Fruit fly (Drosophila melanogaster) whole organism, embryonic: ENCODE data around the gene lbe.

ENCODE experiments used
- Awh ChIP-seq: fragments of 200-800 bp; sonication (Bioruptor generic); IDR thresholded peaks from 2 replicates; pipeline ENCODE4, ENCODE4 v1.3.6; 2022; ENCODE audit warnings: missing biosample characterization, missing genetic modification characterization
- BtbVII ChIP-seq: fragments of 200-800 bp; sonication (Bioruptor generic); optimal IDR thresholded peaks from 3 replicates; lab custom pipeline; 2017; ENCODE audit warnings: missing biosample characterization, mild to moderate bottlenecking, missing genetic modification characterization
- CG10147 ChIP-seq: fragments of 200-800 bp; sonication (Bioruptor generic); optimal IDR thresholded peaks from 2 replicates; lab custom pipeline; 2019; ENCODE audit warnings: missing biosample characterization, mild to moderate bottlenecking, missing genetic modification characterization, moderate library complexity
- CG1024 ChIP-seq: fragments of 200-800 bp; sonication (Bioruptor generic); IDR thresholded peaks from 2 replicates; pipeline ENCODE4 v1.3.6; 2022; ENCODE audit warnings: missing biosample characterization, missing genetic modification characterization
- CG12236 ChIP-seq: fragments of 200-800 bp; sonication (Bioruptor generic); optimal IDR thresholded peaks from 2 replicates; lab custom pipeline; 2016; ENCODE audit warnings: missing biosample characterization, missing genetic modification characterization
- CG12391 ChIP-seq: fragments of 200-800 bp; sonication (Bioruptor generic); optimal IDR thresholded peaks from 3 replicates; lab custom pipeline; 2018; ENCODE audit warnings: missing biosample characterization, mild to moderate bottlenecking, missing genetic modification characterization, moderate library complexity
- CG13296 ChIP-seq: fragments of 200-800 bp; sonication (Bioruptor generic); optimal IDR thresholded peaks from 3 replicates; lab custom pipeline; 2018; ENCODE audit warnings: missing biosample characterization, mild to moderate bottlenecking, missing genetic modification characterization
- CG13424 ChIP-seq: fragments of 200-800 bp; sonication (Bioruptor generic); optimal IDR thresholded peaks from 2 replicates; lab custom pipeline; 2019; ENCODE audit warnings: missing biosample characterization, mild to moderate bottlenecking, missing genetic modification characterization, moderate library complexity
- CG16779 ChIP-seq: fragments of 200-800 bp; sonication (Bioruptor generic); IDR thresholded peaks from 2 replicates; pipeline ENCODE4 v1.3.6; 2022; ENCODE audit warnings: missing biosample characterization, missing genetic modification characterization
- CG18262 ChIP-seq: fragments of 200-800 bp; optimal IDR thresholded peaks from 3 replicates; lab custom pipeline; 2019; ENCODE audit warnings: missing biosample characterization, mild to moderate bottlenecking, missing genetic modification characterization, moderate library complexity
- CG2116 ChIP-seq: fragments of 200-800 bp; sonication (Bioruptor generic); optimal IDR thresholded peaks from 3 replicates; lab custom pipeline; 2018; ENCODE audit warnings: missing biosample characterization, mild to moderate bottlenecking, missing genetic modification characterization
- CG2199 ChIP-seq: fragments of 200-800 bp; sonication (Bioruptor generic); IDR thresholded peaks from 3 replicates; pipeline ENCODE4 v1.3.6; 2022; ENCODE audit warnings: missing biosample characterization, missing genetic modification characterization
- CG34376 ChIP-seq: fragments of 200-800 bp; sonication (Bioruptor generic); optimal IDR thresholded peaks from 2 replicates; lab custom pipeline; 2018; ENCODE audit warnings: missing biosample characterization, mild to moderate bottlenecking, missing genetic modification characterization
- CG3726 ChIP-seq: fragments of 200-800 bp; sonication (Bioruptor generic); IDR thresholded peaks from 3 replicates; pipeline ENCODE4, ENCODE4 v1.3.6; 2022; ENCODE audit warnings: missing biosample characterization, missing genetic modification characterization
- CG6175 ChIP-seq: fragments of 200-800 bp; sonication (Bioruptor generic); IDR thresholded peaks from 3 replicates; pipeline ENCODE4 v1.3.6; 2022; ENCODE audit warnings: missing biosample characterization, missing genetic modification characterization
- CG6689 ChIP-seq: fragments of 200-800 bp; sonication (Bioruptor generic); IDR thresholded peaks from 2 replicates; pipeline ENCODE4 v1.3.6; 2022; ENCODE audit warnings: missing biosample characterization, missing genetic modification characterization
- CG6791 ChIP-seq: fragments of 200-800 bp; sonication (Bioruptor generic); IDR thresholded peaks from 3 replicates; pipeline ENCODE4 v1.3.6; 2022; ENCODE audit warnings: missing biosample characterization, missing genetic modification characterization; ENCODE audit not compliant: partially characterized antibody
- CG7839 ChIP-seq: fragments of 200-800 bp; sonication (Bioruptor generic); optimal IDR thresholded peaks from 3 replicates; lab custom pipeline; 2018; ENCODE audit warnings: missing biosample characterization, mild to moderate bottlenecking, missing genetic modification characterization, moderate library complexity
- CG9727 ChIP-seq: fragments of 200-800 bp; sonication (Bioruptor generic); optimal IDR thresholded peaks from 3 replicates; lab custom pipeline; 2017; ENCODE audit warnings: missing biosample characterization, mild to moderate bottlenecking, missing genetic modification characterization
- CG9797 ChIP-seq: fragments of 200-800 bp; sonication (Bioruptor generic); optimal IDR thresholded peaks from 3 replicates; lab custom pipeline; 2018; ENCODE audit warnings: missing biosample characterization, mild to moderate bottlenecking, missing genetic modification characterization
- CTCF ChIP-seq: fragments of 200-800 bp; sonication (Bioruptor generic); optimal IDR thresholded peaks from 2 replicates; lab custom pipeline; 2017; ENCODE audit warnings: missing biosample characterization, mild to moderate bottlenecking, missing genetic modification characterization, moderate library complexity
- Camta ChIP-seq: fragments of 200-800 bp; sonication (Bioruptor generic); optimal IDR thresholded peaks from 2 replicates; lab custom pipeline; 2016; ENCODE audit warnings: missing biosample characterization, missing genetic modification characterization
- CoRest ChIP-seq: fragments of 200-800 bp; sonication (Bioruptor generic); optimal IDR thresholded peaks from 3 replicates; lab custom pipeline; 2018; ENCODE audit warnings: missing biosample characterization, mild to moderate bottlenecking, missing genetic modification characterization, moderate library complexity
- D ChIP-seq, 2 experiments: fragments of 200-800 bp in 1 of 2; fragments of >200 bp in 1 of 2; sonication (Bioruptor generic) in 1 of 2; optimal IDR thresholded peaks; 2 replicates in 1 of 2; 3 replicates in 1 of 2; lab custom pipeline; 2017; ENCODE audit warnings: mild to moderate bottlenecking in 1 of 2, missing biosample characterization in 1 of 2, missing genetic modification characterization in 1 of 2, missing genetic modification reagents in 1 of 2
- Dfd ChIP-seq, 2 experiments: fragments of >200 bp; optimal IDR thresholded peaks; 2 replicates each; lab custom pipeline; 2017; ENCODE audit warnings: missing biosample characterization in 2 of 2, missing genetic modification characterization in 2 of 2
- Fer3 ChIP-seq: fragments of 200-800 bp; sonication (Bioruptor generic); optimal IDR thresholded peaks from 2 replicates; lab custom pipeline; 2018; ENCODE audit warnings: missing biosample characterization, mild to moderate bottlenecking, missing genetic modification characterization, moderate library complexity
- HLHmδ ChIP-seq: fragments of 200-800 bp; sonication (Bioruptor generic); optimal IDR thresholded peaks from 2 replicates; lab custom pipeline; 2018; ENCODE audit warnings: missing biosample characterization, mild to moderate bottlenecking, missing genetic modification characterization, moderate library complexity
- Lpt ChIP-seq: fragments of >200 bp; optimal IDR thresholded peaks from 2 replicates; lab custom pipeline; 2018; ENCODE audit warnings: missing biosample characterization, missing genetic modification characterization
- Oli ChIP-seq: fragments of 200-800 bp; sonication (Bioruptor generic); optimal IDR thresholded peaks from 2 replicates; lab custom pipeline; 2018; ENCODE audit warnings: missing biosample characterization, mild to moderate bottlenecking, missing genetic modification characterization, moderate library complexity
- Side ChIP-seq: fragments of 200-800 bp; sonication (Bioruptor generic); optimal IDR thresholded peaks from 2 replicates; lab custom pipeline; 2016; ENCODE audit warnings: missing biosample characterization, missing genetic modification characterization
- ap ChIP-seq: fragments of 200-800 bp; sonication (Bioruptor generic); IDR thresholded peaks from 2 replicates; pipeline ENCODE4 v1.3.6; 2022; ENCODE audit warnings: missing biosample characterization, missing genetic modification characterization
- bab2 ChIP-seq: fragments of 200-800 bp; sonication (Bioruptor generic); optimal IDR thresholded peaks from 2 replicates; lab custom pipeline; 2016; ENCODE audit warnings: missing biosample characterization, missing genetic modification characterization
- crc ChIP-seq: fragments of 200-800 bp; sonication (Bioruptor generic); optimal IDR thresholded peaks from 2 replicates; lab custom pipeline; 2016; ENCODE audit warnings: missing biosample characterization, missing genetic modification characterization
- eve ChIP-seq, 2 experiments: fragments of >200 bp; optimal IDR thresholded peaks; 2 replicates each; lab custom pipeline; 2017; ENCODE audit warnings: missing biosample characterization in 2 of 2, missing genetic modification characterization in 2 of 2
- ind ChIP-seq: fragments of 200-800 bp; sonication (Bioruptor generic); optimal IDR thresholded peaks from 3 replicates; lab custom pipeline; 2016; ENCODE audit warnings: missing biosample characterization, missing genetic modification characterization
- insv ChIP-seq, 2 experiments: fragments of 200-800 bp; sonication (Bioruptor generic); optimal IDR thresholded peaks; 3 replicates each; lab custom pipeline; 2016 to 2018; ENCODE audit warnings: missing biosample characterization in 2 of 2, missing genetic modification characterization in 2 of 2
- lmd ChIP-seq: fragments of 200-800 bp; sonication (Bioruptor generic); IDR thresholded peaks from 2 replicates; pipeline ENCODE4 v1.3.6; 2022; ENCODE audit warnings: missing biosample characterization, missing genetic modification characterization
- nom ChIP-seq: fragments of 200-800 bp; sonication (Bioruptor generic); optimal IDR thresholded peaks from 2 replicates; lab custom pipeline; 2017; ENCODE audit warnings: missing biosample characterization, missing genetic modification characterization, mild to moderate bottlenecking, moderate library complexity, missing genetic modification reagents
- prd ChIP-seq, 3 experiments: fragments of >200 bp in 2 of 3; fragments of 200-800 bp in 1 of 3; sonication (Bioruptor generic) in 1 of 3; optimal IDR thresholded peaks in 2 of 3; IDR thresholded peaks in 1 of 3; 2 replicates in 2 of 3; 3 replicates in 1 of 3; pipeline versions ENCODE4 v1.3.6 to Lab custom; 2017 to 2022; ENCODE audit warnings: missing biosample characterization in 1 of 3, missing genetic modification characterization in 1 of 3
- ranshi ChIP-seq: fragments of 200-800 bp; sonication (Bioruptor generic); IDR thresholded peaks from 2 replicates; pipeline ENCODE4 v1.3.6; 2022; ENCODE audit warnings: missing biosample characterization, missing genetic modification characterization
- sens-2 ChIP-seq: fragments of 200-800 bp; sonication (Bioruptor generic); IDR thresholded peaks from 2 replicates; pipeline ENCODE4 v1.3.6; 2022; ENCODE audit warnings: missing biosample characterization, missing genetic modification characterization
- shn ChIP-seq: fragments of 200-800 bp; sonication (Bioruptor generic); optimal IDR thresholded peaks from 3 replicates; lab custom pipeline; 2016; ENCODE audit warnings: missing biosample characterization, missing genetic modification characterization
- slou ChIP-seq: fragments of 200-800 bp; sonication (Bioruptor generic); optimal IDR thresholded peaks from 3 replicates; lab custom pipeline; 2016; ENCODE audit warnings: missing biosample characterization, missing genetic modification characterization
- sob ChIP-seq: fragments of 200-800 bp; sonication (Bioruptor generic); IDR thresholded peaks from 2 replicates; pipeline ENCODE4 v1.3.6; 2022; ENCODE audit warnings: missing biosample characterization, missing genetic modification characterization
- ssp ChIP-seq: fragments of 200-800 bp; sonication (Bioruptor generic); IDR thresholded peaks from 2 replicates; pipeline ENCODE4 v1.3.6; 2022; ENCODE audit warnings: missing biosample characterization, missing genetic modification characterization
- stc ChIP-seq: fragments of 200-800 bp; sonication (Bioruptor generic); IDR thresholded peaks from 2 replicates; pipeline ENCODE4 v1.3.6; 2022; ENCODE audit warnings: missing biosample characterization, missing genetic modification characterization
- tgo ChIP-seq: fragments of 200-800 bp; sonication (Bioruptor generic); IDR thresholded peaks from 3 replicates; pipeline ENCODE4 v1.3.6; 2022; ENCODE audit warnings: missing biosample characterization, missing genetic modification characterization
- vnd ChIP-seq: fragments of 200-800 bp; sonication (Bioruptor generic); IDR thresholded peaks from 3 replicates; pipeline ENCODE4 v1.3.6; 2022; ENCODE audit warnings: missing biosample characterization, missing genetic modification characterization; ENCODE audit not compliant: partially characterized antibody
- zen ChIP-seq: fragments of 200-800 bp; sonication (Bioruptor generic); optimal IDR thresholded peaks from 3 replicates; lab custom pipeline; 2018; ENCODE audit warnings: missing biosample characterization, mild to moderate bottlenecking, missing genetic modification characterization, moderate library complexity
- zf30C ChIP-seq: fragments of 200-800 bp; sonication (Bioruptor generic); optimal IDR thresholded peaks from 3 replicates; lab custom pipeline; 2018; ENCODE audit warnings: missing biosample characterization, mild to moderate bottlenecking, missing genetic modification characterization

lbe gene

dm6 chr3R:21493580-21494257 lies 47.4 kb upstream of the lbe start (continued):
- TF ChIP-seq CG7839 (tag; lab: Kevin White, UChicago): peak; percentile 71
- peak; percentile 57 for TF ChIP-seq CG13424 (tag; lab: Kevin White, UChicago)
- TF ChIP-seq Lpt (GFP tag; lab: Kevin White, UChicago): no peak
- TF ChIP-seq ind (GFP tag; lab: Kevin White, UChicago): peak; percentile 23
- TF ChIP-seq bab2 (GFP tag; lab: Kevin White, UChicago): peak; percentile 18
- TF ChIP-seq insv (GFP tag; optimal IDR thresholded peaks at IDR 0.05; lab: Kevin White, UChicago): no peak
- TF ChIP-seq shn (GFP tag; lab: Kevin White, UChicago): peak; percentile 1
- TF ChIP-seq CG6689: peak; percentile 48
- TF ChIP-seq CG2116 (GFP tag; lab: Kevin White, UChicago): no peak
- TF ChIP-seq CG1024: 0 out of 2 replicates have a peak, but pooled peaks have one; percentile 15
- peak; percentile 24 for TF ChIP-seq CG9727 (GFP tag; lab: Kevin White, UChicago)
- TF ChIP-seq CG12391: peak; percentile 26
- TF ChIP-seq nom (GFP tag; lab: Kevin White, UChicago): no peak
- TF ChIP-seq BtbVII: no peak
- TF ChIP-seq CoRest (tag; lab: Kevin White, UChicago): peak; percentile 53
- TF ChIP-seq stc: 0 out of 2 replicates have a peak, but pooled peaks have one; percentile 30
- peak; percentile 69 for TF ChIP-seq lmd (GFP tag; lab: Robert Waterston, UW)
- no peak for TF ChIP-seq Fer3 (tag; lab: Kevin White, UChicago)
- peak; percentile 16 for TF ChIP-seq Side (GFP tag; lab: Kevin White, UChicago)
- TF ChIP-seq Camta: peak; percentile 44
- no peak for TF ChIP-seq CG3726
- no peak for TF ChIP-seq CG9797 (GFP tag; lab: Kevin White, UChicago)
- TF ChIP-seq CG18262 (tag; lab: Kevin White, UChicago): peak; percentile 79
- TF ChIP-seq HLHmδ (GFP tag; lab: Kevin White, UChicago): no peak
- no peak for TF ChIP-seq sens-2 (GFP tag; lab: Robert Waterston, UW)
- peak; percentile 73 for TF ChIP-seq zf30C (GFP tag; lab: Kevin White, UChicago)
- no peak for TF ChIP-seq prd (optimal IDR thresholded peaks at IDR 0.05; lab: Kevin White, UChicago)
- TF ChIP-seq prd (GFP tag; IDR thresholded peaks at IDR 0.05; lab: Robert Waterston, UW): peak; percentile 51; the same call in 1 of the 3 replicates
- peak; percentile 48 for TF ChIP-seq Awh (GFP tag; lab: Robert Waterston, UW)
- peak; percentile 59 for TF ChIP-seq Oli (tag; lab: Kevin White, UChicago)
- TF ChIP-seq CG12236 (GFP tag; lab: Kevin White, UChicago): no peak
- no peak for TF ChIP-seq sob (GFP tag; lab: Robert Waterston, UW)
- no peak for TF ChIP-seq CG6791 (GFP tag; lab: Robert Waterston, UW)
- TF ChIP-seq tgo (GFP tag; lab: Robert Waterston, UW): peak; percentile 57
- no peak for TF ChIP-seq D (optimal IDR thresholded peaks at IDR 0.05; lab: Kevin White, UChicago)
- TF ChIP-seq D (GFP tag; optimal IDR thresholded peaks at IDR 0.05; lab: Kevin White, UChicago): peak; percentile 35
- no peak for TF ChIP-seq ap (GFP tag; lab: Robert Waterston, UW)
- peak in 1 of 2 experiments; percentile 64 for TF ChIP-seq eve (GFP tag; optimal IDR thresholded peaks at IDR 0.05; lab: Kevin White, UChicago)
- TF ChIP-seq CG2199 (GFP tag; lab: Robert Waterston, UW): no peak
- no peak for TF ChIP-seq CTCF (GFP tag; lab: Kevin White, UChicago)
- TF ChIP-seq ranshi (GFP tag; lab: Robert Waterston, UW): no peak
- no peak for TF ChIP-seq vnd (GFP tag; lab: Robert Waterston, UW)
- peak; percentile 67 for TF ChIP-seq zen (tag; lab: Kevin White, UChicago)
- no peak for TF ChIP-seq Dfd (GFP tag; optimal IDR thresholded peaks at IDR 0.05; lab: Kevin White, UChicago)
- TF ChIP-seq CG13296 (GFP tag; lab: Kevin White, UChicago): no peak
- TF ChIP-seq CG6175: no peak
- no peak for TF ChIP-seq CG34376 (GFP tag; lab: Kevin White, UChicago)
- TF ChIP-seq ssp (GFP tag; lab: Robert Waterston, UW): no peak
- TF ChIP-seq CG10147 (GFP tag; lab: Kevin White, UChicago): no peak
- no peak for TF ChIP-seq slou
- TF ChIP-seq crc (GFP tag; lab: Kevin White, UChicago): no peak
- TF ChIP-seq CG16779: no peak
